Worm (Caenorhabditis elegans): ENCODE results near the gene gly-14.

gly-14 gene

ce11 chrIII:3476245-3476644 is 16.8 kb downstream of the gly-14 start (continued):
- TF ChIP-seq mbf-1 (tag; optimal IDR thresholded peaks at IDR 0.05) (no peak), ceh-16 (tag; optimal IDR thresholded peaks at IDR 0.05) (no peak)

- no peak for TF ChIP-seq aly-2 (tag; optimal IDR thresholded peaks at IDR 0.05)
These were observed 17.5 kb downstream of the gly-14 start, which contains the start of gene C34C12.9 for ce11 chrIII:3475497-3475896. C34C12.9 (minus strand) TSS chrIII:3475512.

ce11 chrIII:3475014-3475413 is 18.0 kb downstream of the gly-14 start:
- TF ChIP-seq nhr-12 (tag; optimal IDR thresholded peaks at IDR 0.05): no peak
- no peak for TF ChIP-seq aly-2 (tag; optimal IDR thresholded peaks at IDR 0.05)
- peak; percentile 79 for TF ChIP-seq fos-1 (tag; optimal IDR thresholded peaks at IDR 0.05)
- TF ChIP-seq nhr-129 (tag; optimal IDR thresholded peaks at IDR 0.05): no peak
- no peak for TF ChIP-seq ztf-11 (tag; optimal IDR thresholded peaks at IDR 0.05)

DNA sequence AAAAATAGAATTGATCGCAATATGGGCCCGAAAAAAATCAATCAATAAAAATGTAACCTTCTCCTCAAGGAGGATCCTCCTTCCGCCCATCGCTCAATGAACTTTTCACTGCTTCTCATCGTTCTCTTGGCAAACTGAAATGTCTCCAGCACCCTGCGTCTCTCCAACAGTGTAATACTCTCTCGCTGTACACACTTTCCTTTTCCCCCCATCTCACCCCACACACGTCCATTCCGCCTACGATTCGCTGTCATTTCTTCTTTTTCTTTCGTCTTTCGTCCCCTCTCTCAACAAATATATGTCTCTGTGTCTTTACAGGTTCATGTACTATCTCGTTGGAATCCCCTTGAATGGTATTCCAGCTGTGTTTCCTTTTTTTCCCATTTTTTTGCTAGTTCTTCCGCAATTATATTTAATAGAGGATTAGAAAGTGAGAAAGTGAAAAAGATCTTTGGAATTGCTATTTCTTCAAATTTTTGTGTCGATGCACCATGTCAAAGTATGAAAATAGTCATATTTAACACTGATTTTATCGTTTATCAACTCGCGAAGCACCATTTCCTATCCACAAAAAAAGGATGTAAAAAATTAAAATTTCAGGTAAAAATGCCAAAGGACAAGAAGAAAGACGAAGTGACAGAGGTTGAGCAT is 21.5 kb downstream of the gly-14 start, which contains the start of gene rsu-1:
TSS of gene rsu-1 (plus strand) at position 601 of the 651 bp plus-strand sequence.
- TF ChIP-seq Y55F3AM.14 (GFP tag; optimal IDR thresholded peaks at IDR 0.05) (no peak), ceh-16 (tag; optimal IDR thresholded peaks at IDR 0.05) (no peak), lin-11 (tag; optimal IDR thresholded peaks at IDR 0.05) (no peak), unc-62 (GFP tag; optimal IDR thresholded peaks at IDR 0.05) (no peak), dmd-4 (tag; optimal IDR thresholded peaks at IDR 0.05) (no peak), unc-39 (tag; optimal IDR thresholded peaks at IDR 0.05) (no peak), fos-1 (tag; optimal IDR thresholded peaks at IDR 0.05) (peak; percentile 78), ZK546.5 (tag; optimal IDR thresholded peaks at IDR 0.05) (no peak), skn-1 (tag; optimal IDR thresholded peaks at IDR 0.05) (no peak), nhr-6 (tag; optimal IDR thresholded peaks at IDR 0.05) (peak; percentile 56), gmeb-1 (tag; optimal IDR thresholded peaks at IDR 0.05) (peak; percentile 15), snpc-4 (tag; optimal IDR thresholded peaks at IDR 0.05) (no peak), alr-1 (tag; optimal IDR thresholded peaks at IDR 0.05) (no peak), C34F6.9 (tag; optimal IDR thresholded peaks at IDR 0.05) (peak; percentile 75), nhr-10 (tag; optimal IDR thresholded peaks at IDR 0.05) (no peak), ceh-82 (tag; optimal IDR thresholded peaks at IDR 0.05) (no peak), elt-3 (tag; optimal IDR thresholded peaks at IDR 0.05) (no peak), ztf-11 (tag; optimal IDR thresholded peaks at IDR 0.05) (no peak), mab-5 (tag; optimal IDR thresholded peaks at IDR 0.05) (no peak), sem-4 (tag; optimal IDR thresholded peaks at IDR 0.05) (peak; percentile 34), nhr-77 (tag; optimal IDR thresholded peaks at IDR 0.05) (no peak), blmp-1 (tag; optimal IDR thresholded peaks at IDR 0.05; ENCODE audit: insufficient read depth) (peak; percentile 74), nhr-237 (tag; optimal IDR thresholded peaks at IDR 0.05) (no peak), ama-1 (optimal IDR thresholded peaks at IDR 0.05) (no peak), unc-55 (GFP tag; optimal IDR thresholded peaks at IDR 0.05) (peak; percentile 49), egl-27 (tag; optimal IDR thresholded peaks at IDR 0.05) (peak; percentile 28), nhr-129 (tag; optimal IDR thresholded peaks at IDR 0.05) (peak; percentile 77), mdl-1 (tag; optimal IDR thresholded peaks at IDR 0.05) (no peak), zag-1 (tag; optimal IDR thresholded peaks at IDR 0.05) (no peak), lin-13 (GFP tag; optimal IDR thresholded peaks at IDR 0.05) (peak; percentile 19), ztf-1 (GFP tag; conservative IDR thresholded peaks at IDR 0.05) (no peak), lin-39 (tag; optimal IDR thresholded peaks at IDR 0.05) (no peak), R02D3.7 (tag; optimal IDR thresholded peaks at IDR 0.05) (no peak), sma-9 (GFP tag; optimal IDR thresholded peaks at IDR 0.05) (peak; percentile 59), sma-9 (tag; optimal IDR thresholded peaks at IDR 0.05) (no peak), nhr-11 (tag; optimal IDR thresholded peaks at IDR 0.05) (no peak), nhr-25 (tag; optimal IDR thresholded peaks at IDR 0.05) (peak; percentile 72), elt-1 (tag; optimal IDR thresholded peaks at IDR 0.05) (no peak), nhr-23 (tag; optimal IDR thresholded peaks at IDR 0.05) (no peak), mbf-1 (tag; optimal IDR thresholded peaks at IDR 0.05) (no peak), sma-3 (GFP tag; optimal IDR thresholded peaks at IDR 0.05) (peak; percentile 58), lsy-2 (tag; optimal IDR thresholded peaks at IDR 0.05) (peak; percentile 33 to 67), nhr-21 (tag; optimal IDR thresholded peaks at IDR 0.05) (peak; percentile 31), F13H6.1 (tag; optimal IDR thresholded peaks at IDR 0.05) (peak; percentile 85), ztf-4 (tag; optimal IDR thresholded peaks at IDR 0.05) (no peak), aly-2 (tag; optimal IDR thresholded peaks at IDR 0.05) (no peak), peb-1 (tag; optimal IDR thresholded peaks at IDR 0.05) (no peak), nhr-12 (tag; optimal IDR thresholded peaks at IDR 0.05) (no peak)
